Worm (Caenorhabditis elegans) whole organism, young adult: ENCODE measurements around the gene R05G6.5.

Experiments used
- F57A8.1 ChIP-seq: fragments of 200-800 bp; sonication (Bioruptor generic); optimal IDR thresholded peaks from 2 replicates; lab custom pipeline; 2018; ENCODE audit warnings: mild to moderate bottlenecking, missing genetic modification characterization, moderate library complexity, missing compliant biosample characterization
- T26A5.8 ChIP-seq: sonication (generic microtip); optimal IDR thresholded peaks from 2 replicates; lab custom pipeline; 2016; ENCODE audit warnings: missing genetic modification characterization, missing compliant biosample characterization
- dpff-1 ChIP-seq: sonication (generic microtip); optimal IDR thresholded peaks from 2 replicates; lab custom pipeline; 2017; ENCODE audit warnings: mild to moderate bottlenecking, missing genetic modification characterization, missing compliant biosample characterization
- him-1 ChIP-seq: sonication (generic microtip); optimal IDR thresholded peaks from 2 replicates; lab custom pipeline; 2016; ENCODE audit warnings: missing genotype, missing genetic modification reagents, missing genetic modification characterization, missing compliant biosample characterization
- lir-1 ChIP-seq: fragments of 200-800 bp; sonication (Bioruptor generic); conservative IDR thresholded peaks from 2 replicates; pipeline ENCODE4 v1.3.6; 2022; ENCODE audit warnings: missing genetic modification reagents, missing genetic modification characterization, missing compliant biosample characterization
- rcor-1 ChIP-seq: fragments of 200-800 bp; sonication (Bioruptor generic); IDR thresholded peaks from 2 replicates; pipeline ENCODE4 v1.3.6; 2022; ENCODE audit warnings: missing genetic modification reagents, missing genetic modification characterization, missing compliant biosample characterization
- repo-1 ChIP-seq: sonication (generic microtip); optimal IDR thresholded peaks from 2 replicates; lab custom pipeline; 2017; ENCODE audit warnings: mild to moderate bottlenecking, missing genetic modification characterization, missing compliant biosample characterization
- snpc-4 ChIP-seq, 5 experiments: fragments of 150-350 bp in 1 of 5; sonication (generic microtip) in 4 of 5; optimal IDR thresholded peaks; 2 replicates each; lab custom pipeline; 2014 to 2018; ENCODE audit warnings: missing genetic modification characterization in 5 of 5, missing biosample characterization in 3 of 5, antibody characterized with exemption in 2 of 5, mild to moderate bottlenecking in 2 of 5, missing compliant biosample characterization in 2 of 5, missing genotype in 2 of 5, moderate library complexity in 2 of 5, missing genetic modification reagents in 1 of 5

ce11 chrIV:7523744-7524143 is 15.6 kb downstream of the R05G6.5 start:
- TF ChIP-seq snpc-4 (GFP tag; optimal IDR thresholded peaks at IDR 0.05; lab: Kevin White, UChicago), result no peak
- TF ChIP-seq snpc-4 (tag; optimal IDR thresholded peaks at IDR 0.05; lab: Kevin White, UChicago), result no peak
- no peak for TF ChIP-seq him-1
- TF ChIP-seq dpff-1 (tag; lab: Kevin White, UChicago), result no peak
- TF ChIP-seq repo-1 (tag; lab: Kevin White, UChicago), result no peak
- no peak for TF ChIP-seq rcor-1
- TF ChIP-seq F57A8.1 (GFP tag; lab: Kevin White, UChicago), result no peak
- no peak for TF ChIP-seq lir-1 (GFP tag; lab: Robert Waterston, UW)
- no peak for TF ChIP-seq T26A5.8 (tag; lab: Kevin White, UChicago)
